Worm (Caenorhabditis elegans) whole organism, L3 larva: ENCODE data around the gene islo-1.

Experiments used
- R02D3.7 ChIP-seq: fragments of 150-350 bp; optimal IDR thresholded peaks from 2 replicates; lab custom pipeline; 2014; ENCODE audit warnings: missing biosample characterization, missing genetic modification characterization
- aly-2 ChIP-seq: fragments of 150-350 bp; optimal IDR thresholded peaks from 2 replicates; lab custom pipeline; 2014; ENCODE audit warnings: missing biosample characterization, missing genetic modification characterization
- elt-3 ChIP-seq, 3 experiments: fragments of 150-350 bp in 1 of 3; sonication (generic microtip) in 2 of 3; optimal IDR thresholded peaks; 2 replicates in 2 of 3; 4 replicates in 1 of 3; lab custom pipeline; 2014 to 2017; ENCODE audit warnings: missing biosample characterization in 3 of 3, missing genetic modification characterization in 3 of 3
- fos-1 ChIP-seq: fragments of 150-350 bp; optimal IDR thresholded peaks from 2 replicates; lab custom pipeline; 2014; ENCODE audit warnings: missing biosample characterization, missing genetic modification characterization
- jun-1 ChIP-seq: fragments of 150-350 bp; optimal IDR thresholded peaks from 2 replicates; lab custom pipeline; 2014; ENCODE audit warnings: missing biosample characterization, missing genetic modification reagents, missing genetic modification characterization
- nhr-237 ChIP-seq: fragments of 150-350 bp; optimal IDR thresholded peaks from 2 replicates; lab custom pipeline; 2014; ENCODE audit warnings: missing biosample characterization, missing genetic modification characterization
- nhr-76 ChIP-seq: fragments of 150-350 bp; sonication (generic microtip); optimal IDR thresholded peaks from 5 replicates; lab custom pipeline; 2014; ENCODE audit warnings: missing biosample characterization, missing genetic modification characterization
- pha-4 ChIP-seq: fragments of 150-350 bp; optimal IDR thresholded peaks from 2 replicates; lab custom pipeline; 2014; ENCODE audit warnings: missing biosample characterization, missing genetic modification reagents, missing genetic modification characterization
- snpc-4 ChIP-seq: fragments of 150-350 bp; optimal IDR thresholded peaks from 2 replicates; lab custom pipeline; 2014; ENCODE audit warnings: missing biosample characterization, missing genetic modification characterization

DNA sequence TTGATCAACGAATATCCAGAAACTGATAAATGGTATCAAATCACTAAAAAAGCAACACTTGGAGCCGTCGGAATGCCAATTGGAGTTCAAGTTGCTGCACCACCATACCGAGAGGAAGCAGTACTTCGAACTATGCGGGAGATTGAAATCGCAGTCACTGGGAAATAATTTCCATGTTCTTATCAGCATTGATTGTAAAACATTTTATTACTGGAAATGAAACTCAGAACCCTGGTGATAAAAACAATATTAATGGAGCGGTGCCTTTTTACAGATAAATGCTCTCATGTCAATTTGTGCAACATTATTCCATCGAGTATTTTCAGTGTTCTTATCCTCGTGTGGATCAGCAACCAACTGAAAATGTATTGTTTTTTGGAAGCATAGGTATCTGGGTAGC lies 25.6 kb downstream of the islo-1 start:
- TF ChIP-seq aly-2 (tag; lab: Kevin White, UChicago) (no peak), R02D3.7 (tag; lab: Kevin White, UChicago) (no peak), snpc-4 (tag; lab: Kevin White, UChicago) (no peak), jun-1 (tag; lab: Kevin White, UChicago) (no peak), fos-1 (tag; lab: Kevin White, UChicago) (no peak), pha-4 (tag; lab: Kevin White, UChicago) (no peak), nhr-76 (tag; lab: Kevin White, UChicago) (no peak), nhr-237 (tag; lab: Kevin White, UChicago) (no peak), elt-3 (tag; optimal IDR thresholded peaks at IDR 0.05; lab: Kevin White, UChicago) (no peak)
